Worm (Caenorhabditis elegans) whole organism, early embryonic: ENCODE measurements around the gene nuo-5.

Source experiments
- B0310.2 ChIP-seq: sonication (generic microtip); optimal IDR thresholded peaks from 2 replicates; lab custom pipeline; 2016; ENCODE audit warnings: mild to moderate bottlenecking, missing genetic modification characterization, missing compliant biosample characterization
- F13C5.2 ChIP-seq: sonication (generic microtip); optimal IDR thresholded peaks from 2 replicates; lab custom pipeline; 2017; ENCODE audit warnings: mild to moderate bottlenecking, missing genetic modification characterization, inconsistent platforms, missing compliant biosample characterization
- aly-1 ChIP-seq: sonication (generic microtip); optimal IDR thresholded peaks from 2 replicates; lab custom pipeline; 2016; ENCODE audit warnings: missing genetic modification characterization, missing compliant biosample characterization
- ama-1 ChIP-seq: fragments of 150-350 bp; optimal IDR thresholded peaks from 2 replicates; lab custom pipeline; 2014
- ceh-13 ChIP-seq: fragments of 200-800 bp; sonication (Bioruptor generic); optimal IDR thresholded peaks from 2 replicates; lab custom pipeline; 2018; ENCODE audit warnings: mild to moderate bottlenecking, missing genetic modification characterization, missing compliant biosample characterization
- ceh-36 ChIP-seq: sonication (generic microtip); optimal IDR thresholded peaks from 2 replicates; lab custom pipeline; 2016; ENCODE audit warnings: missing genetic modification characterization, inconsistent platforms, missing compliant biosample characterization
- ets-7 ChIP-seq: sonication (generic microtip); optimal IDR thresholded peaks from 2 replicates; lab custom pipeline; 2016; ENCODE audit warnings: missing genotype, missing genetic modification characterization, missing compliant biosample characterization
- flt-1 ChIP-seq: fragments of 200-800 bp; sonication (Bioruptor generic); IDR thresholded peaks from 2 replicates; pipeline ENCODE4 v1.3.6; 2022; ENCODE audit warnings: missing genetic modification characterization, missing compliant biosample characterization
- hmbx-1 ChIP-seq: sonication (generic microtip); optimal IDR thresholded peaks from 2 replicates; lab custom pipeline; 2016; ENCODE audit warnings: mild to moderate bottlenecking, missing genetic modification characterization, missing compliant biosample characterization
- hmg-4 ChIP-seq: fragments of 200-800 bp; sonication (Bioruptor generic); optimal IDR thresholded peaks from 2 replicates; lab custom pipeline; 2018; ENCODE audit warnings: mild to moderate bottlenecking, missing genetic modification characterization, missing compliant biosample characterization
- hnd-1 ChIP-seq: sonication (generic microtip); optimal IDR thresholded peaks from 2 replicates; lab custom pipeline; 2016; ENCODE audit warnings: missing genetic modification characterization, missing compliant biosample characterization
- pes-1 ChIP-seq: fragments of 200-800 bp; sonication (Bioruptor generic); IDR thresholded peaks from 2 replicates; pipeline ENCODE4 v1.3.6; 2022; ENCODE audit warnings: missing genetic modification reagents, missing genetic modification characterization, missing compliant biosample characterization
- scrt-1 ChIP-seq: fragments of 200-800 bp; sonication (Bioruptor generic); IDR thresholded peaks from 2 replicates; pipeline ENCODE4 v1.3.6; 2022; ENCODE audit warnings: missing genetic modification characterization, missing compliant biosample characterization
- sea-1 ChIP-seq: fragments of 200-800 bp; sonication (Bioruptor generic); conservative IDR thresholded peaks from 2 replicates; pipeline ENCODE4 v1.3.6; 2022; ENCODE audit warnings: missing genetic modification characterization, missing compliant biosample characterization
- tbx-11 ChIP-seq: fragments of 200-800 bp; sonication (Bioruptor generic); IDR thresholded peaks from 2 replicates; pipeline ENCODE4 v1.3.6; 2022; ENCODE audit warnings: missing genetic modification characterization, missing compliant biosample characterization
- tbx-37 ChIP-seq: fragments of 200-800 bp; sonication (Bioruptor generic); conservative IDR thresholded peaks from 2 replicates; pipeline ENCODE4 v1.3.6; 2022; ENCODE audit warnings: missing genetic modification reagents, missing genetic modification characterization, missing compliant biosample characterization
- tra-4 ChIP-seq: sonication (generic microtip); optimal IDR thresholded peaks from 2 replicates; lab custom pipeline; 2017; ENCODE audit warnings: missing genetic modification characterization, missing compliant biosample characterization

Gene nuo-5

ce11 chrV:2698826-2699225 lies at the start of gene nuo-5:
Gene nuo-5, plus strand, starts transcription at chrV:2698972.
- TF ChIP-seq hnd-1 (tag; lab: Kevin White, UChicago) (no peak), tra-4 (tag; lab: Kevin White, UChicago) (no peak), F13C5.2 (no peak), hmbx-1 (tag; lab: Kevin White, UChicago) (no peak), scrt-1 (no peak), tbx-11 (GFP tag; lab: Robert Waterston, UW) (no peak), flt-1 (no peak), B0310.2 (tag; lab: Kevin White, UChicago) (no peak), ceh-13 (GFP tag; lab: Kevin White, UChicago) (no peak), ama-1 (lab: Kevin White, UChicago) (no peak), tbx-37 (GFP tag; lab: Robert Waterston, UW) (no peak), ceh-36 (tag; lab: Kevin White, UChicago) (no peak), pes-1 (GFP tag; lab: Robert Waterston, UW) (no peak), aly-1 (tag; lab: Kevin White, UChicago) (no peak), ets-7 (tag; lab: Kevin White, UChicago) (no peak), sea-1 (GFP tag; lab: Robert Waterston, UW) (no peak), hmg-4 (GFP tag; lab: Kevin White, UChicago) (no peak)

- TF ChIP-seq B0310.2 (tag; lab: Kevin White, UChicago) = no peak
- no peak for TF ChIP-seq hmbx-1 (tag; lab: Kevin White, UChicago)
- no peak for TF ChIP-seq pes-1 (GFP tag; lab: Robert Waterston, UW)
- TF ChIP-seq flt-1 = no peak
- no peak for TF ChIP-seq ama-1 (lab: Kevin White, UChicago)
- no peak for TF ChIP-seq F13C5.2
- no peak for TF ChIP-seq tbx-11 (GFP tag; lab: Robert Waterston, UW)
- no peak for TF ChIP-seq hmg-4 (GFP tag; lab: Kevin White, UChicago)
Observed at ce11 chrV:2650980-2651379, 47.8 kb upstream of the nuo-5 start.

ce11 chrV:2652557-2653133 lies 46.1 kb upstream of the nuo-5 start, which contains the start of the genes W02H5.8 and angl-1:
Gene W02H5.8, minus strand, starts transcription at chrV:2652657.
Gene angl-1, plus strand, starts transcription at chrV:2653083.
- TF ChIP-seq hnd-1 (tag; lab: Kevin White, UChicago) (no peak), pes-1 (GFP tag; lab: Robert Waterston, UW) (no peak), aly-1 (tag; lab: Kevin White, UChicago) (no peak), tbx-37 (GFP tag; lab: Robert Waterston, UW) (no peak), flt-1 (no peak)

DNA sequence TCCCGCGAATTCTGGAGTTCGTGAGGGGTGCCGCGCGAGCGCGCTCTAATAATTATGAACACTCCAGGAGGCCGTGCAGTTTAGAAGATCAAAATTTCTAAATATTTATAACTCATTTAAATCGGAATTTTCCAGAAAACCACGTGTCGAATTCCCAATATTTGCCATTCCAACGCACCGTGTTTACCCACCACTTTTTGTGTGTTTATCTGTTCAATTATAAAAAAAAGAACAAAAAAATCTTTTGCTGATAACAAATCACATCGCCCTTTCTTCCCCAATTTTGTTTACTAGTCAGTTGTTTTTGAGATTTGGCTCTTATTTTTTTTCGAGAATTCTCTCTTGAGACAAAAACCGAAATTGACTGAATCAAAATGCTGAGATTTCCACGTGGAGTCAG lies 42.6 kb upstream of the nuo-5 start:
- no peak for TF ChIP-seq hmg-4 (GFP tag; lab: Kevin White, UChicago)
- TF ChIP-seq flt-1 = no peak
- TF ChIP-seq tra-4 (tag; lab: Kevin White, UChicago) = no peak
- TF ChIP-seq F13C5.2 = no peak
- TF ChIP-seq scrt-1 = no peak
- no peak for TF ChIP-seq aly-1 (tag; lab: Kevin White, UChicago)
- TF ChIP-seq tbx-11 (GFP tag; lab: Robert Waterston, UW) = no peak
- TF ChIP-seq sea-1 (GFP tag; lab: Robert Waterston, UW) = no peak
- TF ChIP-seq ama-1 (lab: Kevin White, UChicago) = no peak
- no peak for TF ChIP-seq pes-1 (GFP tag; lab: Robert Waterston, UW)
- no peak for TF ChIP-seq hmbx-1 (tag; lab: Kevin White, UChicago)
- no peak for TF ChIP-seq ceh-36 (tag; lab: Kevin White, UChicago)
- no peak for TF ChIP-seq B0310.2 (tag; lab: Kevin White, UChicago)
- TF ChIP-seq ets-7 (tag; lab: Kevin White, UChicago) = no peak
- no peak for TF ChIP-seq hnd-1 (tag; lab: Kevin White, UChicago)
- no peak for TF ChIP-seq tbx-37 (GFP tag; lab: Robert Waterston, UW)

- TF ChIP-seq ama-1 (lab: Kevin White, UChicago) (no peak), aly-1 (tag; lab: Kevin White, UChicago) (no peak), ceh-13 (GFP tag; lab: Kevin White, UChicago) (no peak), hmg-4 (GFP tag; lab: Kevin White, UChicago) (no peak), pes-1 (GFP tag; lab: Robert Waterston, UW) (no peak), tra-4 (tag; lab: Kevin White, UChicago) (no peak), hnd-1 (tag; lab: Kevin White, UChicago) (no peak), tbx-11 (GFP tag; lab: Robert Waterston, UW) (no peak), tbx-37 (GFP tag; lab: Robert Waterston, UW) (no peak), scrt-1 (no peak), F13C5.2 (no peak), ets-7 (tag; lab: Kevin White, UChicago) (no peak), flt-1 (no peak), hmbx-1 (tag; lab: Kevin White, UChicago) (no peak), B0310.2 (tag; lab: Kevin White, UChicago) (no peak), sea-1 (GFP tag; lab: Robert Waterston, UW) (no peak), ceh-36 (tag; lab: Kevin White, UChicago) (no peak)
Observed at ce11 chrV:2657682-2658081, 41.1 kb upstream of the nuo-5 start.

DNA sequence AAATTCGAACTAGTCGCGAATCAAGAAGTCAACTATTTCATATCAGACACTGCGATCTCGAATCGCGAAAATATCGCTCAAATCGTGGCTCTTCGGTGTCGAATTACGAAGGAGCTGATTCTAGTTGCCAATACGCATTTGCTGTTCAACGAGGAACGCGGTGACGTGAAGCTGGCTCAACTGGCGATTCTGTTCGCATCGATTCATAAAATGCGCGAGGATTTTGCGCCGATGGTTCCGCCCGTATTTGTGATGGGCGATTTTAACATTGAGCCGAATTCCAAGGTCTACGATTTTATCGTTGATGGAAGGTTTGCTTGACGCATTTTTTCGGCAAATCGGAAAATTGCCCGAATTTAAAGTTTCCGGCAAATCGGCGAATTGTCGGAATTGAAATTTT lies 38.3 kb upstream of the nuo-5 start:
- TF ChIP-seq scrt-1 (no peak), aly-1 (tag; lab: Kevin White, UChicago) (no peak), ets-7 (tag; lab: Kevin White, UChicago) (no peak), B0310.2 (tag; lab: Kevin White, UChicago) (no peak), hnd-1 (tag; lab: Kevin White, UChicago) (no peak), ama-1 (lab: Kevin White, UChicago) (no peak), hmg-4 (GFP tag; lab: Kevin White, UChicago) (no peak), ceh-36 (tag; lab: Kevin White, UChicago) (no peak), tbx-37 (GFP tag; lab: Robert Waterston, UW) (no peak), flt-1 (no peak), tra-4 (tag; lab: Kevin White, UChicago) (no peak), hmbx-1 (tag; lab: Kevin White, UChicago) (no peak), ceh-13 (GFP tag; lab: Kevin White, UChicago) (no peak), tbx-11 (GFP tag; lab: Robert Waterston, UW) (no peak), sea-1 (GFP tag; lab: Robert Waterston, UW) (no peak), F13C5.2 (no peak)
